Worm (Caenorhabditis elegans) whole organism, late embryonic: Measurements from ENCODE around the gene tbc-3.

Experiments
- C38D4.7 ChIP-seq: fragments of 200-800 bp; sonication (Bioruptor generic); optimal IDR thresholded peaks from 2 replicates; lab custom pipeline; 2018; ENCODE audit warnings: mild to moderate bottlenecking, missing genetic modification characterization, moderate library complexity, missing compliant biosample characterization
- F13H6.1 ChIP-seq: sonication (generic microtip); optimal IDR thresholded peaks from 2 replicates; lab custom pipeline; 2016; ENCODE audit warnings: missing genetic modification characterization, missing compliant biosample characterization
- ceh-19 ChIP-seq: fragments of 200-800 bp; sonication (Bioruptor generic); optimal IDR thresholded peaks from 2 replicates; lab custom pipeline; 2018; ENCODE audit warnings: mild to moderate bottlenecking, missing genetic modification characterization, missing compliant biosample characterization
- hlh-30 ChIP-seq: sonication (generic microtip); optimal IDR thresholded peaks from 2 replicates; lab custom pipeline; 2017; ENCODE audit warnings: antibody characterized with exemption, missing genetic modification characterization, missing compliant biosample characterization; ENCODE audit not compliant: insufficient read depth
- pros-1 ChIP-seq: fragments of 150-350 bp; optimal IDR thresholded peaks from 2 replicates; lab custom pipeline; 2014; ENCODE audit warnings: missing biosample characterization, missing genetic modification reagents, missing genetic modification characterization
- sox-4 ChIP-seq: sonication (generic microtip); optimal IDR thresholded peaks from 2 replicates; lab custom pipeline; 2017; ENCODE audit warnings: mild to moderate bottlenecking, missing genetic modification characterization, inconsistent platforms, missing compliant biosample characterization
- syd-9 ChIP-seq: sonication (generic microtip); optimal IDR thresholded peaks from 2 replicates; lab custom pipeline; 2016; ENCODE audit warnings: mild to moderate bottlenecking, missing genetic modification characterization, moderate library complexity, missing compliant biosample characterization

DNA sequence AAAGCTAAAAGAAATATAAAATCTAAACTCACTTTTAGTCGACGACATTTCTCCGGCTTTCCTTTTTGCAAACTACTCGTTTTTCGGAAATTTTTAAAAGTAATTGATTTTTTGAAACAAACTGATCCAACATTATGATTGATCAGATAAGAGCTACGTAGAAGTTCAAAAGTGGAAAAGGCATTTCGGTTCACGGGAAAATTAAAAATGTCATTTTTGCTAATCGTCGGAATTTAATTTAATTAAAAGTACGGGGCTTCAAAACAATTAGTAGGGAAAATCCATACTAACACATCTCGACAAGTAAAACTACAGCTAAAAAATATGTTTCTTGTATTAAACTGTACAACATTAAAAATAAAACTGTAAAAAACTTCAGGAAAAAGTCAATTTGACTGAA lies 49.2 kb upstream of the tbc-3 start, which contains the start of gene K07F5.8:
- TF ChIP-seq ceh-19 (GFP tag; lab: Kevin White, UChicago) (no peak), F13H6.1 (tag; lab: Kevin White, UChicago) (no peak), sox-4 (no peak), syd-9 (no peak), hlh-30 (no peak), pros-1 (no peak), C38D4.7 (GFP tag; lab: Kevin White, UChicago) (no peak)
